Worm (Caenorhabditis elegans) whole organism, L1 larva: ENCODE measurements around the gene fbxa-128.

ENCODE experiments used
- C04F5.9 ChIP-seq: sonication (generic microtip); optimal IDR thresholded peaks from 2 replicates; lab custom pipeline; 2016; ENCODE audit warnings: missing genetic modification characterization, missing compliant biosample characterization
- C16A3.4 ChIP-seq: fragments of 150-350 bp; optimal IDR thresholded peaks from 2 replicates; lab custom pipeline; 2014; ENCODE audit warnings: missing biosample characterization, missing genetic modification characterization
- C34B4.2 ChIP-seq: sonication (generic microtip); optimal IDR thresholded peaks from 2 replicates; lab custom pipeline; 2017; ENCODE audit warnings: mild to moderate bottlenecking, missing genetic modification characterization, missing compliant biosample characterization
- F16B12.6 ChIP-seq: fragments of 150-350 bp; optimal IDR thresholded peaks from 2 replicates; lab custom pipeline; 2014; ENCODE audit warnings: missing biosample characterization, missing genetic modification characterization
- aha-1 ChIP-seq: fragments of 150-350 bp; optimal IDR thresholded peaks from 2 replicates; lab custom pipeline; 2014; ENCODE audit warnings: missing biosample characterization, missing genetic modification characterization
- alr-1 ChIP-seq: fragments of 200-800 bp; sonication (Bioruptor generic); optimal IDR thresholded peaks from 2 replicates; lab custom pipeline; 2018; ENCODE audit warnings: borderline replicate concordance, mild to moderate bottlenecking, missing genetic modification characterization, missing compliant biosample characterization
- aly-2 ChIP-seq: fragments of 150-350 bp; optimal IDR thresholded peaks from 2 replicates; lab custom pipeline; 2014; ENCODE audit warnings: missing biosample characterization, missing genetic modification characterization
- ama-1 ChIP-seq: fragments of 150-350 bp; optimal IDR thresholded peaks from 2 replicates; lab custom pipeline; 2014
- ceh-63 ChIP-seq: fragments of 200-800 bp; sonication (Bioruptor generic); optimal IDR thresholded peaks from 2 replicates; lab custom pipeline; 2018; ENCODE audit warnings: mild to moderate bottlenecking, missing genetic modification characterization, missing compliant biosample characterization
- ceh-8 ChIP-seq: fragments of 200-800 bp; sonication (Bioruptor generic); optimal IDR thresholded peaks from 2 replicates; lab custom pipeline; 2018; ENCODE audit warnings: mild to moderate bottlenecking, missing genetic modification characterization, moderate library complexity, missing compliant biosample characterization
- ceh-82 ChIP-seq, 3 experiments: fragments of 150-350 bp in 1 of 3; sonication (generic microtip) in 2 of 3; optimal IDR thresholded peaks; 2 replicates each; lab custom pipeline; 2014 to 2017; ENCODE audit warnings: missing biosample characterization in 3 of 3, missing genetic modification characterization in 3 of 3
- ceh-88 ChIP-seq: fragments of 200-800 bp; sonication (Bioruptor generic); IDR thresholded peaks from 2 replicates; pipeline ENCODE4 v1.3.6; 2022; ENCODE audit warnings: missing genetic modification characterization, missing compliant biosample characterization
- dsc-1 ChIP-seq: sonication (generic microtip); optimal IDR thresholded peaks from 2 replicates; lab custom pipeline; 2016; ENCODE audit warnings: mild to moderate bottlenecking, missing genetic modification characterization, missing compliant biosample characterization
- efl-1 ChIP-seq, 4 experiments: fragments of 150-350 bp; optimal IDR thresholded peaks in 3 of 4; peaks in 1 of 4; 1 replicate in 1 of 4; 2 replicates in 3 of 4; lab custom pipeline; 2014; ENCODE audit warnings: missing biosample characterization in 2 of 4, missing genetic modification characterization in 2 of 4, missing genetic modification reagents in 2 of 4
- elt-2 ChIP-seq: sonication (generic microtip); optimal IDR thresholded peaks from 2 replicates; lab custom pipeline; 2016; ENCODE audit warnings: missing genetic modification characterization, mild to moderate bottlenecking, inconsistent platforms, missing compliant biosample characterization, missing genetic modification reagents
- ets-5 ChIP-seq: fragments of 200-800 bp; sonication (Bioruptor generic); IDR thresholded peaks from 2 replicates; pipeline ENCODE4 v1.3.6; 2022; ENCODE audit warnings: missing genetic modification characterization, missing compliant biosample characterization
- fkh-4 ChIP-seq: sonication (generic microtip); optimal IDR thresholded peaks from 2 replicates; lab custom pipeline; 2016; ENCODE audit warnings: missing compliant biosample characterization, missing genetic modification characterization, borderline replicate concordance
- hlh-17 ChIP-seq: fragments of 200-800 bp; sonication (Bioruptor generic); optimal IDR thresholded peaks from 2 replicates; lab custom pipeline; 2018; ENCODE audit warnings: missing genetic modification characterization, mild to moderate bottlenecking, missing compliant biosample characterization, moderate library complexity, borderline replicate concordance
- hpl-2 ChIP-seq: fragments of 150-350 bp; optimal IDR thresholded peaks from 2 replicates; lab custom pipeline; 2014; ENCODE audit warnings: missing biosample characterization, missing genetic modification reagents, missing genetic modification characterization
- jun-1 ChIP-seq: fragments of 150-350 bp; optimal IDR thresholded peaks from 2 replicates; lab custom pipeline; 2014; ENCODE audit warnings: missing biosample characterization, missing genetic modification reagents, missing genetic modification characterization
- lin-13 ChIP-seq: fragments of 150-350 bp; optimal IDR thresholded peaks from 2 replicates; lab custom pipeline; 2014; ENCODE audit warnings: missing biosample characterization, missing genetic modification reagents, missing genetic modification characterization
- lir-3 ChIP-seq: sonication (generic microtip); optimal IDR thresholded peaks from 2 replicates; lab custom pipeline; 2016; ENCODE audit warnings: mild to moderate bottlenecking, missing genetic modification characterization, moderate library complexity, missing compliant biosample characterization; ENCODE audit not compliant: poor library complexity
- mab-9 ChIP-seq: fragments of 200-800 bp; sonication (Bioruptor generic); IDR thresholded peaks from 2 replicates; pipeline ENCODE4 v1.3.6; 2022; ENCODE audit warnings: missing genetic modification reagents, missing genetic modification characterization, missing compliant biosample characterization
- mdl-1 ChIP-seq, 2 experiments: fragments of 150-350 bp; optimal IDR thresholded peaks; 2 replicates each; lab custom pipeline; 2014 to 2017; ENCODE audit warnings: missing biosample characterization in 2 of 2, missing genetic modification characterization in 2 of 2, inconsistent platforms in 1 of 2
- mep-1 ChIP-seq: fragments of 150-350 bp; optimal IDR thresholded peaks from 2 replicates; lab custom pipeline; 2014; ENCODE audit warnings: missing biosample characterization, missing genetic modification characterization
- nhr-11 ChIP-seq: fragments of 150-350 bp; optimal IDR thresholded peaks from 2 replicates; lab custom pipeline; 2014; ENCODE audit warnings: missing biosample characterization, missing genetic modification characterization
- nhr-19 ChIP-seq: fragments of 200-800 bp; sonication (Bioruptor generic); conservative IDR thresholded peaks from 2 replicates; pipeline ENCODE4 v1.3.6; 2022; ENCODE audit warnings: missing genetic modification characterization, missing compliant biosample characterization
- nhr-28 ChIP-seq: fragments of 150-350 bp; optimal IDR thresholded peaks from 2 replicates; lab custom pipeline; 2014; ENCODE audit warnings: missing biosample characterization, missing genetic modification characterization
- nhr-47 ChIP-seq: sonication (generic microtip); optimal IDR thresholded peaks from 2 replicates; lab custom pipeline; 2016; ENCODE audit warnings: mild to moderate bottlenecking, missing genetic modification characterization, moderate library complexity, missing compliant biosample characterization
- nhr-76 ChIP-seq: sonication (generic microtip); optimal IDR thresholded peaks from 2 replicates; lab custom pipeline; 2017; ENCODE audit warnings: missing biosample characterization, missing genetic modification characterization
- nhr-77 ChIP-seq: fragments of 150-350 bp; optimal IDR thresholded peaks from 2 replicates; lab custom pipeline; 2014; ENCODE audit warnings: missing biosample characterization, missing genetic modification characterization
- nhr-84 ChIP-seq: sonication (generic microtip); optimal IDR thresholded peaks from 2 replicates; lab custom pipeline; 2017; ENCODE audit warnings: missing biosample characterization, missing genetic modification characterization
- nhr-85 ChIP-seq: sonication (generic microtip); peaks from one replicate; lab custom pipeline; 2016; ENCODE audit warnings: missing genetic modification characterization, inconsistent platforms, missing compliant biosample characterization
- nhr-90 ChIP-seq: sonication (generic microtip); optimal IDR thresholded peaks from 2 replicates; lab custom pipeline; 2016; ENCODE audit warnings: mild to moderate bottlenecking, missing genetic modification characterization, missing compliant biosample characterization; ENCODE audit not compliant: poor library complexity
- pag-3 ChIP-seq: sonication (generic microtip); optimal IDR thresholded peaks from 2 replicates; lab custom pipeline; 2017; ENCODE audit warnings: missing genetic modification characterization, mild to moderate bottlenecking, missing compliant biosample characterization, antibody characterized with exemption, borderline replicate concordance; ENCODE audit not compliant: insufficient read depth
- pqm-1 ChIP-seq: sonication (generic microtip); optimal IDR thresholded peaks from 3 replicates; lab custom pipeline; 2017; ENCODE audit warnings: missing biosample characterization, missing genetic modification characterization
- rnt-1 ChIP-seq: sonication (generic microtip); optimal IDR thresholded peaks from 2 replicates; lab custom pipeline; 2016; ENCODE audit warnings: mild to moderate bottlenecking, missing genetic modification characterization, moderate library complexity, missing compliant biosample characterization
- skn-1 ChIP-seq: fragments of 150-350 bp; optimal IDR thresholded peaks from 2 replicates; lab custom pipeline; 2014; ENCODE audit warnings: missing biosample characterization, missing genetic modification characterization
- snpc-4 ChIP-seq: fragments of 150-350 bp; optimal IDR thresholded peaks from 2 replicates; lab custom pipeline; 2014; ENCODE audit warnings: missing biosample characterization, missing genetic modification characterization
- snu-23 ChIP-seq: sonication (generic microtip); optimal IDR thresholded peaks from 2 replicates; lab custom pipeline; 2016; ENCODE audit warnings: missing genetic modification characterization, missing compliant biosample characterization
- sptf-1 ChIP-seq: fragments of 150-350 bp; optimal IDR thresholded peaks from 2 replicates; lab custom pipeline; 2014; ENCODE audit warnings: missing biosample characterization, missing genetic modification characterization
- sup-37 ChIP-seq: fragments of 200-800 bp; sonication (Bioruptor generic); optimal IDR thresholded peaks from 2 replicates; lab custom pipeline; 2018; ENCODE audit warnings: mild to moderate bottlenecking, missing genetic modification characterization, missing compliant biosample characterization
- swsn-7 ChIP-seq: sonication (generic microtip); optimal IDR thresholded peaks from 2 replicates; lab custom pipeline; 2016; ENCODE audit warnings: missing genetic modification characterization, missing compliant biosample characterization
- tbx-2 ChIP-seq: sonication (generic microtip); optimal IDR thresholded peaks from 2 replicates; lab custom pipeline; 2016; ENCODE audit warnings: missing genetic modification characterization, missing compliant biosample characterization
- unc-130 ChIP-seq: fragments of 150-350 bp; optimal IDR thresholded peaks from 2 replicates; lab custom pipeline; 2017; ENCODE audit warnings: missing biosample characterization, missing genetic modification characterization, inconsistent platforms
- unc-86 ChIP-seq: sonication (generic microtip); optimal IDR thresholded peaks from 2 replicates; lab custom pipeline; 2016; ENCODE audit warnings: missing genetic modification characterization, missing compliant biosample characterization
- vab-15 ChIP-seq: sonication (generic microtip); optimal IDR thresholded peaks from 2 replicates; lab custom pipeline; 2017; ENCODE audit warnings: missing genotype, mild to moderate bottlenecking, missing genetic modification characterization, missing compliant biosample characterization
- zag-1 ChIP-seq: fragments of 150-350 bp; optimal IDR thresholded peaks from 2 replicates; lab custom pipeline; 2014; ENCODE audit warnings: missing biosample characterization, missing genetic modification characterization
- zip-4 ChIP-seq: fragments of 200-800 bp; sonication (Bioruptor generic); optimal IDR thresholded peaks from 2 replicates; lab custom pipeline; 2018; ENCODE audit warnings: mild to moderate bottlenecking, missing genetic modification characterization, moderate library complexity, missing compliant biosample characterization
- ztf-11 ChIP-seq, 2 experiments: sonication (generic microtip); optimal IDR thresholded peaks; 2 replicates each; lab custom pipeline; 2016 to 2017; ENCODE audit warnings: missing genetic modification characterization in 2 of 2, missing biosample characterization in 1 of 2, missing compliant biosample characterization in 1 of 2
- ztf-4 ChIP-seq: fragments of 150-350 bp; optimal IDR thresholded peaks from 2 replicates; lab custom pipeline; 2014; ENCODE audit warnings: missing biosample characterization, missing genetic modification characterization

fbxa-128 gene

ce11 chrIII:11119176-11119853, 19.6 kb downstream of the fbxa-128 start, which contains the start of the genes sup-35 and Y48A6C.4 (continued):
- TF ChIP-seq ceh-8 (GFP tag; lab: Kevin White, UChicago): no peak
- peak; percentile 85 for TF ChIP-seq fkh-4
- peak; percentile 91 for TF ChIP-seq rnt-1 (tag; lab: Kevin White, UChicago)
- peak; percentile 76 for TF ChIP-seq ceh-88 (GFP tag; lab: Robert Waterston, UW)
- peak; percentile 93 for TF ChIP-seq mep-1 (tag; lab: Kevin White, UChicago)
- peak; percentile 93 for TF ChIP-seq lir-3 (tag; lab: Kevin White, UChicago)
- TF ChIP-seq lin-13 (GFP tag; lab: Kevin White, UChicago): peak; percentile 87
- TF ChIP-seq nhr-77 (tag; lab: Kevin White, UChicago): peak; percentile 82
- TF ChIP-seq unc-86: peak; percentile 89
- TF ChIP-seq ceh-82 (tag; optimal IDR thresholded peaks at IDR 0.05; lab: Kevin White, UChicago): peak; percentile 71 to 85 (median 84)
- peak; percentile 42 for TF ChIP-seq sup-37 (GFP tag; lab: Kevin White, UChicago)
- no peak for TF ChIP-seq sptf-1 (tag; lab: Kevin White, UChicago)
- TF ChIP-seq nhr-90 (tag; lab: Kevin White, UChicago): peak; percentile 95
- TF ChIP-seq nhr-85 (tag; lab: Kevin White, UChicago): peak; percentile 93
- TF ChIP-seq zip-4 (GFP tag; lab: Kevin White, UChicago): peak; percentile 33
- TF ChIP-seq C16A3.4: peak; percentile 91
- TF ChIP-seq mab-9 (GFP tag; lab: Robert Waterston, UW): peak; percentile 77
- TF ChIP-seq elt-2: peak; percentile 40
- no peak for TF ChIP-seq ztf-4 (tag; lab: Kevin White, UChicago)
- no peak for TF ChIP-seq aha-1 (tag; lab: Kevin White, UChicago)
- peak; percentile 91 for TF ChIP-seq vab-15
- TF ChIP-seq unc-130 (tag; lab: Kevin White, UChicago): peak; percentile 95
- TF ChIP-seq alr-1 (tag; lab: Kevin White, UChicago): no peak
- TF ChIP-seq mdl-1 (tag; optimal IDR thresholded peaks at IDR 0.05; lab: Kevin White, UChicago): peak in 1 of 2 experiments; percentile 66
- peak; percentile 87 for TF ChIP-seq ceh-63 (GFP tag; lab: Kevin White, UChicago)
- no peak for TF ChIP-seq nhr-76 (tag; lab: Kevin White, UChicago)
- no peak for TF ChIP-seq C34B4.2 (tag; lab: Kevin White, UChicago)
- no peak for TF ChIP-seq nhr-84 (tag; lab: Kevin White, UChicago)
- TF ChIP-seq zag-1 (tag; lab: Kevin White, UChicago): no peak
- peak; percentile 93 to 96 for TF ChIP-seq efl-1 (optimal IDR thresholded peaks at IDR 0.05; lab: Kevin White, UChicago)
- peak; percentile 93 to 99 for TF ChIP-seq efl-1 (GFP tag; optimal IDR thresholded peaks at IDR 0.05 in 1 of 2; lab: Kevin White, UChicago)
- TF ChIP-seq ets-5: no peak
- peak; percentile 92 for TF ChIP-seq tbx-2 (tag; lab: Kevin White, UChicago)
- peak; percentile 94 for TF ChIP-seq nhr-47 (tag; lab: Kevin White, UChicago)
- TF ChIP-seq hlh-17 (GFP tag; lab: Kevin White, UChicago): no peak
- TF ChIP-seq C04F5.9 (tag; lab: Kevin White, UChicago): peak; percentile 76
- TF ChIP-seq skn-1 (tag; lab: Kevin White, UChicago): peak; percentile 70
- TF ChIP-seq hpl-2 (GFP tag; lab: Kevin White, UChicago): no peak
- peak; percentile 78 for TF ChIP-seq snpc-4
- no peak for TF ChIP-seq pag-3 (tag; lab: Kevin White, UChicago)
- TF ChIP-seq dsc-1: peak; percentile 86
- TF ChIP-seq nhr-11: no peak
- TF ChIP-seq swsn-7: peak; percentile 90
- TF ChIP-seq ama-1: no peak
- TF ChIP-seq F16B12.6 (tag; lab: Kevin White, UChicago): peak; percentile 57
- TF ChIP-seq nhr-28 (tag; lab: Kevin White, UChicago): no peak
- peak; percentile 71 for TF ChIP-seq aly-2 (tag; lab: Kevin White, UChicago)
- TF ChIP-seq snu-23 (GFP tag; lab: Kevin White, UChicago): peak; percentile 96
- no peak for TF ChIP-seq pqm-1 (tag; lab: Kevin White, UChicago)
- peak in 1 of 2 experiments; percentile 95 for TF ChIP-seq ztf-11 (tag; optimal IDR thresholded peaks at IDR 0.05; lab: Kevin White, UChicago)
- peak; percentile 78 for TF ChIP-seq jun-1
- peak; percentile 78 for TF ChIP-seq nhr-19 (GFP tag; lab: Robert Waterston, UW)
